Fruit fly (Drosophila melanogaster): ENCODE measurements around the gene sog.
A peak's percentile ranks its signal among the peaks of the same experiment; 100 is the strongest.

sog gene

DNA sequence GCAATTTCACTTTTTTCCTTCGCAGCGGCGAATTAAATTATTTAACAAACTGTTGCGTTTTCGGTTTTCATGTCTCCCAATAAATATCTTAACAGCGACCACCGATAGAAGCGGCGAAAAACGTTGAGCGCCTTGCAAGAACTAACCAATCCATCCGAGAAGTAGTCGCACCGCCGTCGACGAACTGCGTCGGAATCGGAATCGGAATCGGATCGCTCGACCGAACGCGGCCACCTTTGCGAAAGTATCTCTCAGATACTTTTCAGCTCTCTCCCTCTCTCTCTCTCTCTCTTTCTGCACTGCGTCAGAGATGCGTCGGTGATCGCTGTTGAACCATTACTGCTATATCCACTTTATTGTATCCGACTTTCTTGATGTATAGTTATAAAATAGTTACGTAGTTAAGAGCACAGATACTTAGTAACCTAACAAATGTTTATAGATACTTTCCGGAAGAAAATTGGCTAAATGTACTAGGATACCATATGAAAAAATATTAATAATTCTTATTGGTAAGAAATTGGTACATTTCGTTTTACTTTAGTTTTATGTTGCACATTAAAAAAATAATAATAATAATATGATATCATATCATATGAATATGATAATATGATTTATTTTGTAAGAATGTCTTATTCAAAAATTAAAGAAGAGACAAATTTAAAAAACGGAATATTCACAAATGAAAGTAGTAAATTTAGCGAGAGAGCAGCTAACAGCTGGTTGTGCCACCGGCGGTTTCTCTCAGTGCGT is 39.6 kb downstream of the sog start, which contains the start of gene Chsy (continued):
- no peak for TF ChIP-seq D (optimal IDR thresholded peaks at IDR 0.05)
- TF ChIP-seq D (GFP tag; optimal IDR thresholded peaks at IDR 0.05): no peak
- no peak for TF ChIP-seq CG9932 (GFP tag; IDR thresholded peaks at IDR 0.05)
- TF ChIP-seq grn (GFP tag; optimal IDR thresholded peaks at IDR 0.05): no peak
- TF ChIP-seq Side (GFP tag; optimal IDR thresholded peaks at IDR 0.05): no peak
- TF ChIP-seq Xrp1 (GFP tag; IDR thresholded peaks at IDR 0.05): peak; percentile 56; the same call in 1 of the 2 replicates
- TF ChIP-seq zf30C (GFP tag; optimal IDR thresholded peaks at IDR 0.05): peak; percentile 93
- no peak for TF ChIP-seq dimm (GFP tag; IDR thresholded peaks at IDR 0.05)
- TF ChIP-seq CG17186 (GFP tag; optimal IDR thresholded peaks at IDR 0.05): no peak
- no peak for TF ChIP-seq Hr3 (GFP tag; optimal IDR thresholded peaks at IDR 0.05)
- no peak for TF ChIP-seq Mrtf (GFP tag; IDR thresholded peaks at IDR 0.05)
- no peak for TF ChIP-seq pfk (GFP tag; optimal IDR thresholded peaks at IDR 0.05)
- no peak for TF ChIP-seq HmgZ (tag; optimal IDR thresholded peaks at IDR 0.05)
- no peak for TF ChIP-seq lilli (GFP tag; optimal IDR thresholded peaks at IDR 0.05)
- no peak for TF ChIP-seq Dp (GFP tag; optimal IDR thresholded peaks at IDR 0.05)
- TF ChIP-seq pb (GFP tag; optimal IDR thresholded peaks at IDR 0.05): no peak
- TF ChIP-seq CG11560 (tag; IDR thresholded peaks at IDR 0.05): no peak
- TF ChIP-seq HLH54F (GFP tag; optimal IDR thresholded peaks at IDR 0.05): no peak
- TF ChIP-seq insv (GFP tag; optimal IDR thresholded peaks at IDR 0.05): no peak
- no peak for TF ChIP-seq CG7839 (tag; optimal IDR thresholded peaks at IDR 0.05)
- TF ChIP-seq BEAF-32 (GFP tag; optimal IDR thresholded peaks at IDR 0.05): no peak
- TF ChIP-seq her (GFP tag; optimal IDR thresholded peaks at IDR 0.05): no peak
- TF ChIP-seq tgo (GFP tag; IDR thresholded peaks at IDR 0.05): peak; percentile 18; the same call in 1 of the 3 replicates
- peak; percentile 38; the same call in 1 of the 2 replicates for TF ChIP-seq CG31441 (GFP tag; IDR thresholded peaks at IDR 0.05)
- no peak for TF ChIP-seq Sin3A (optimal IDR thresholded peaks at IDR 0.05)
- TF ChIP-seq Sox100B (GFP tag; optimal IDR thresholded peaks at IDR 0.05): peak; percentile 27
- TF ChIP-seq H2.0 (GFP tag; IDR thresholded peaks at IDR 0.05): peak; percentile 42
- TF ChIP-seq CG6765 (GFP tag; optimal IDR thresholded peaks at IDR 0.05): no peak
- TF ChIP-seq TFAM (GFP tag; optimal IDR thresholded peaks at IDR 0.05): no peak
- TF ChIP-seq CG6689 (GFP tag; IDR thresholded peaks at IDR 0.05): 0 out of 2 replicates have a peak, but pooled peaks have one; percentile 7
- no peak for TF ChIP-seq CkIIα-i1 (GFP tag; IDR thresholded peaks at IDR 0.05)
- 0 out of 2 replicates have a peak, but pooled peaks have one; percentile 10 for TF ChIP-seq Bgb (GFP tag; IDR thresholded peaks at IDR 0.05; ENCODE audit: partially characterized antibody)
- no peak for TF ChIP-seq CG4617 (GFP tag; optimal IDR thresholded peaks at IDR 0.05; ENCODE audit: borderline replicate concordance)
- TF ChIP-seq CG16815 (GFP tag; optimal IDR thresholded peaks at IDR 0.05): no peak
- peak; percentile 49; the same call in 1 of the 4 replicates for TF ChIP-seq Gug (GFP tag; IDR thresholded peaks at IDR 0.05)
- no peak for TF ChIP-seq CG12071 (GFP tag; optimal IDR thresholded peaks at IDR 0.05)
- peak; percentile 64 for TF ChIP-seq slbo (GFP tag; IDR thresholded peaks at IDR 0.05)
- TF ChIP-seq lmd (GFP tag; IDR thresholded peaks at IDR 0.05): no peak
- TF ChIP-seq CG34422 (GFP tag; IDR thresholded peaks at IDR 0.05): peak; percentile 26; the same call in 1 of the 3 replicates
- peak; percentile 18 for TF ChIP-seq CG15269 (tag; optimal IDR thresholded peaks at IDR 0.05)
- no peak for TF ChIP-seq sr (GFP tag; IDR thresholded peaks at IDR 0.05)
- no peak for TF ChIP-seq ro (GFP tag; IDR thresholded peaks at IDR 0.05)
- no peak for TF ChIP-seq ttk (GFP tag; IDR thresholded peaks at IDR 0.05)
- peak; percentile 25 for TF ChIP-seq CG10267 (tag; optimal IDR thresholded peaks at IDR 0.05)
- TF ChIP-seq twi (tag; optimal IDR thresholded peaks at IDR 0.05): no peak
- peak; percentile 66 for TF ChIP-seq yki (optimal IDR thresholded peaks at IDR 0.05)
- TF ChIP-seq amos (GFP tag; IDR thresholded peaks at IDR 0.05; ENCODE audit: partially characterized antibody): peak; percentile 31; the same call in 1 of the 2 replicates
- no peak for TF ChIP-seq Spps (tag; optimal IDR thresholded peaks at IDR 0.05)
- no peak for TF ChIP-seq Xbp1 (GFP tag; optimal IDR thresholded peaks at IDR 0.05)
- no peak for TF ChIP-seq CG12769 (tag; optimal IDR thresholded peaks at IDR 0.05)
- TF ChIP-seq Hmr (GFP tag; optimal IDR thresholded peaks at IDR 0.05): no peak
